Worm (Caenorhabditis elegans) whole organism, L1 larva: ENCODE results near the gene oac-1.

ENCODE experiments used
- aha-1 ChIP-seq: fragments of 150-350 bp; optimal IDR thresholded peaks from 2 replicates; lab custom pipeline; 2014; ENCODE audit warnings: missing biosample characterization, missing genetic modification characterization
- ceh-82 ChIP-seq, 3 experiments: fragments of 150-350 bp in 1 of 3; sonication (generic microtip) in 2 of 3; optimal IDR thresholded peaks; 2 replicates each; lab custom pipeline; 2014 to 2017; ENCODE audit warnings: missing biosample characterization in 3 of 3, missing genetic modification characterization in 3 of 3
- ceh-88 ChIP-seq: fragments of 200-800 bp; sonication (Bioruptor generic); IDR thresholded peaks from 2 replicates; pipeline ENCODE4 v1.3.6; 2022; ENCODE audit warnings: missing genetic modification characterization, missing compliant biosample characterization
- egl-27 ChIP-seq, 2 experiments: fragments of 150-350 bp in 1 of 2; sonication (generic microtip); optimal IDR thresholded peaks; 3 replicates each; lab custom pipeline; 2017 to 2018; ENCODE audit warnings: missing biosample characterization in 2 of 2, missing genetic modification characterization in 2 of 2, missing genetic modification reagents in 2 of 2
- elt-3 ChIP-seq, 6 experiments: fragments of 150-350 bp in 1 of 6; sonication (generic microtip); optimal IDR thresholded peaks; 2 replicates each; lab custom pipeline; 2017 to 2018; ENCODE audit warnings: missing biosample characterization in 6 of 6, missing genetic modification characterization in 6 of 6, inconsistent platforms in 1 of 6
- fkh-8 ChIP-seq: sonication (generic microtip); optimal IDR thresholded peaks from 2 replicates; lab custom pipeline; 2016; ENCODE audit warnings: mild to moderate bottlenecking, missing genetic modification characterization, missing compliant biosample characterization
- hpl-2 ChIP-seq: fragments of 150-350 bp; optimal IDR thresholded peaks from 2 replicates; lab custom pipeline; 2014; ENCODE audit warnings: missing biosample characterization, missing genetic modification reagents, missing genetic modification characterization
- mef-2 ChIP-seq: fragments of 150-350 bp; optimal IDR thresholded peaks from 2 replicates; lab custom pipeline; 2014; ENCODE audit warnings: missing biosample characterization, missing genetic modification characterization
- nhr-11 ChIP-seq: fragments of 150-350 bp; optimal IDR thresholded peaks from 2 replicates; lab custom pipeline; 2014; ENCODE audit warnings: missing biosample characterization, missing genetic modification characterization
- nhr-71 ChIP-seq: sonication (generic microtip); optimal IDR thresholded peaks from 2 replicates; lab custom pipeline; 2016; ENCODE audit warnings: mild to moderate bottlenecking, missing genetic modification characterization, moderate library complexity, missing compliant biosample characterization
- nhr-77 ChIP-seq: fragments of 150-350 bp; optimal IDR thresholded peaks from 2 replicates; lab custom pipeline; 2014; ENCODE audit warnings: missing biosample characterization, missing genetic modification characterization
- snpc-4 ChIP-seq: fragments of 150-350 bp; optimal IDR thresholded peaks from 2 replicates; lab custom pipeline; 2014; ENCODE audit warnings: missing biosample characterization, missing genetic modification characterization
- zag-1 ChIP-seq: fragments of 150-350 bp; optimal IDR thresholded peaks from 2 replicates; lab custom pipeline; 2014; ENCODE audit warnings: missing biosample characterization, missing genetic modification characterization

DNA sequence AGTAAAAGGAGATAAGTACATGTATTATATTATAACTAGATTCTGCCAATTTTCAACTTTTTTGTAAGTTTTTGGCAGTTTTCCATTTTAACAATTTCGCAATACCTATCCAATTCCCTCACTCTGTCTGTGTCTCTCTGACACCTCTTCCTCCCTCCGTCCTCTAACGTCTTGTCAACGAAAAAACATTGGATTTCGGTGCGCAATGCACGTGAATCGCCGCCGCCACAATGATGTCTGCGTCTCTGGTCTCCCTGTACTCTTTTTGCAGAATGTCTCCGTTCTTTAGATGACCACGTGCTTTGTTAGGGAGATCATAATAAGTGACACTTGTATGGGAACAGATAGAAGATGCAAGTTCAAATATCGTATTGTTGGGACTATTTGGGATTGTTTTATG, 26.6 kb downstream of the oac-1 start:
- TF ChIP-seq zag-1 (tag; lab: Kevin White, UChicago) (no peak), elt-3 (tag; optimal IDR thresholded peaks at IDR 0.05; lab: Kevin White, UChicago) (peak in 5 of 6 experiments; percentile 62 to 97 (median 90)), ceh-82 (tag; optimal IDR thresholded peaks at IDR 0.05; lab: Kevin White, UChicago) (peak; percentile 72 to 89 (median 88)), ceh-88 (peak; percentile 80), mef-2 (tag; lab: Kevin White, UChicago) (peak; percentile 55), nhr-71 (tag; lab: Kevin White, UChicago) (peak; percentile 99), nhr-11 (tag; lab: Kevin White, UChicago) (peak; percentile 68), fkh-8 (tag; lab: Kevin White, UChicago) (peak; percentile 94), egl-27 (tag; optimal IDR thresholded peaks at IDR 0.05; lab: Kevin White, UChicago) (peak; percentile 81 to 98), aha-1 (tag; lab: Kevin White, UChicago) (peak; percentile 75), nhr-77 (tag; lab: Kevin White, UChicago) (peak; percentile 92), snpc-4 (tag; lab: Kevin White, UChicago) (peak; percentile 83), hpl-2 (GFP tag; lab: Kevin White, UChicago) (peak; percentile 79)
